Worm (Caenorhabditis elegans): ENCODE data around the gene F15E6.3.

F15E6.3 gene

DNA sequence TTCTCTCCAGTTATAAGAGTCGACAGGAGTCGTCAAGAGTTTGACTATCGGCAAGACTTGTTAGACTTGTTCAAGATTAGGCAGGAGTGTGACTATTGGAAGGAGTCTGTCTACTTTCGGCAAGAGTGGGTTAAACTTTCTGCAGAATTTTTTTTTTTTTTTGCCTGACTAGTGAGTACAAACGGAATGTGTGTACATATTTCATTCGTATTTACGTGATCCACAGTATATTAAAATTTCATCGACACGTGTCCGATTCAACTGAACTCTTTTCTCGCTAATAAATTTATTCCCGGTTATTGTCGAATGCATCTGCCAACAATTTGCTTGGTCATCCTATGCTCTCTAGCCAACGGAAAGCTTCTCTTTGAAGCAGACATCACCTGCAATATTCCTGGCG is 22.5 kb upstream of the F15E6.3 start, which contains the start of gene F36A4.1:
Gene F36A4.1 (plus strand): TSS at position 301 of the 400 bp plus-strand sequence.
- no peak for TF ChIP-seq nhr-25 (tag; optimal IDR thresholded peaks at IDR 0.05)
- no peak for TF ChIP-seq nhr-23 (tag; optimal IDR thresholded peaks at IDR 0.05)
- no peak for TF ChIP-seq peb-1 (tag; optimal IDR thresholded peaks at IDR 0.05)
- no peak for TF ChIP-seq elt-3 (tag; optimal IDR thresholded peaks at IDR 0.05)
- no peak for TF ChIP-seq ztf-1 (GFP tag; conservative IDR thresholded peaks at IDR 0.05)
- TF ChIP-seq crh-2 (tag; optimal IDR thresholded peaks at IDR 0.05) = no peak
- no peak for TF ChIP-seq gmeb-1 (tag; optimal IDR thresholded peaks at IDR 0.05)
- no peak for TF ChIP-seq lsy-2 (tag; optimal IDR thresholded peaks at IDR 0.05)
- no peak for TF ChIP-seq alr-1 (tag; optimal IDR thresholded peaks at IDR 0.05)
- no peak for TF ChIP-seq sma-3 (GFP tag; optimal IDR thresholded peaks at IDR 0.05)
- no peak for TF ChIP-seq nhr-21 (tag; optimal IDR thresholded peaks at IDR 0.05)
- TF ChIP-seq unc-39 (tag; optimal IDR thresholded peaks at IDR 0.05) = no peak
- no peak for TF ChIP-seq ceh-82 (tag; optimal IDR thresholded peaks at IDR 0.05)
- TF ChIP-seq nhr-77 (tag; optimal IDR thresholded peaks at IDR 0.05) = no peak

DNA sequence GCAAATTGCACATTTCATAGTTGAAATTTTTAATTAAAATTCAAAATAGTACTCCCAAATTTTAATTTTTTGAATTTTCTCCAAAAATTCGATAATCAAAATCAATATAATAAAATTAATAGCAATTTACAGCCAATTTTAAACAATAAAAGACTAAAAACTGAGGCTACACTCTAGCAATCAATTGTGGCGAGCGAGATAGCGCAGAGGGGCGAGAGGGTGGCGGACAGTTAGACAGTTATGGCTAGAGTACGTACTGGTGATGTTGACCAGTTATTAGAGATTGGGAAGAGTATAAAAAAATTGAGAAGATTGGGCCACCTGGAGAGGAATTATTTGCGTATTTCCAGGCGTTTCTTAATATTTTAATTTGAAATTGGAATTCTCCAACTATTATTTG is 17.0 kb upstream of the F15E6.3 start, which contains the start of gene nhr-78:
Gene nhr-78 (minus strand): TSS at position 182 of the 400 bp plus-strand sequence.
- TF ChIP-seq sma-3 (GFP tag; optimal IDR thresholded peaks at IDR 0.05) (peak; percentile 15), C34F6.9 (tag; optimal IDR thresholded peaks at IDR 0.05) (peak; percentile 14), F13H6.1 (tag; optimal IDR thresholded peaks at IDR 0.05) (peak; percentile 37), peb-1 (tag; optimal IDR thresholded peaks at IDR 0.05) (no peak), elt-1 (tag; optimal IDR thresholded peaks at IDR 0.05) (no peak), sma-9 (GFP tag; optimal IDR thresholded peaks at IDR 0.05) (peak; percentile 5), sma-9 (tag; optimal IDR thresholded peaks at IDR 0.05) (no peak), gmeb-1 (tag; optimal IDR thresholded peaks at IDR 0.05) (peak; percentile 40)

DNA sequence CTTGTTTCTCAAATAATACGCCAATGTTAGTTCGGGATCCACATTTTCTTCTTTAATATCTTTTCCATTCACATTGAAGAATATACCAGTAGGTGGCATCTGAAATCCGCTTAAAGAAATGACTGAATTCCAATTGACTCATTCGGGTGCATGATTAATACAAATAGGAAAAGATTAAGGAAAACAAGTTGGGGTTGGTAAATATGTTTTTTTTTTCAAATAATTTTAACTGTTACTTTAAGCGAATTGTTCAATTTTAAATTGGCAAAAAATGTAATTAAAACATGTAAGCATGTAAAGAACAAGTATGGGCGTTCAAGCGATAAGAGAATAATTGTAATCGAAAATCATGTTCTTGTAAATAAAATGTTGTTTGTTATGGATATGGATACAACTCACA is 10.7 kb upstream of the F15E6.3 start, which contains the start of gene F15E6.6:
Gene F15E6.6 (minus strand): TSS at position 101 of the 400 bp plus-strand sequence.
- TF ChIP-seq Y55F3AM.14 (GFP tag; optimal IDR thresholded peaks at IDR 0.05) (no peak), nhr-23 (tag; optimal IDR thresholded peaks at IDR 0.05) (no peak), blmp-1 (tag; optimal IDR thresholded peaks at IDR 0.05; ENCODE audit: insufficient read depth) (no peak), ztf-4 (tag; optimal IDR thresholded peaks at IDR 0.05) (no peak), sma-3 (GFP tag; optimal IDR thresholded peaks at IDR 0.05) (no peak), C34F6.9 (tag; optimal IDR thresholded peaks at IDR 0.05) (no peak), snpc-4 (tag; optimal IDR thresholded peaks at IDR 0.05) (no peak), sem-4 (tag; optimal IDR thresholded peaks at IDR 0.05) (no peak), ceh-82 (tag; optimal IDR thresholded peaks at IDR 0.05) (no peak), fos-1 (tag; optimal IDR thresholded peaks at IDR 0.05) (no peak), nhr-11 (tag; optimal IDR thresholded peaks at IDR 0.05) (no peak), R02D3.7 (tag; optimal IDR thresholded peaks at IDR 0.05) (no peak), nhr-10 (tag; optimal IDR thresholded peaks at IDR 0.05) (no peak), crh-2 (tag; optimal IDR thresholded peaks at IDR 0.05) (no peak), nhr-21 (tag; optimal IDR thresholded peaks at IDR 0.05) (no peak), nhr-25 (tag; optimal IDR thresholded peaks at IDR 0.05) (no peak), sma-9 (GFP tag; optimal IDR thresholded peaks at IDR 0.05) (no peak), sma-9 (tag; optimal IDR thresholded peaks at IDR 0.05) (no peak), unc-39 (tag; optimal IDR thresholded peaks at IDR 0.05) (no peak)

DNA sequence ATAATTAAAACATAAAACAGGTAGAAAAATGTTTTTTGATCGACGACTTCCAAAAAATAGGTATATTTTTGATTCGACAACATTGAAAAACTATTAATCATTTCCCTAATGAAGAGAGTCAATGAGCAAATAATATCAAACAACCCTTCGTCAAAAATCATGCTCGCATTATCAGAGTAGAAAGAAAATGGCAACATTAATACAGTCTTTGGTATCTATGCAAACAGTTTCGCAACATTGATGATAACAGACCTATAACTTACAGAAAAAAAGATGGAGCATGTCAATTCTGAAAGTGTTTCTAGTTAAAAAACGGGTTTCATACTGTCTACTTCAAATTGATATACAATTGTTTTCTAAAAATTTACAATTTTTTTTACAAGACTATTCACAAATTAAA is 9.7 kb upstream of the F15E6.3 start:
- TF ChIP-seq ztf-1 (GFP tag; conservative IDR thresholded peaks at IDR 0.05) (no peak), skn-1 (tag; optimal IDR thresholded peaks at IDR 0.05) (peak; percentile 8), fos-1 (tag; optimal IDR thresholded peaks at IDR 0.05) (peak; percentile 89), elt-3 (tag; optimal IDR thresholded peaks at IDR 0.05) (no peak), gmeb-1 (tag; optimal IDR thresholded peaks at IDR 0.05) (peak; percentile 13), elt-1 (tag; optimal IDR thresholded peaks at IDR 0.05) (no peak), unc-55 (GFP tag; optimal IDR thresholded peaks at IDR 0.05) (no peak), ztf-11 (tag; optimal IDR thresholded peaks at IDR 0.05) (no peak)

DNA sequence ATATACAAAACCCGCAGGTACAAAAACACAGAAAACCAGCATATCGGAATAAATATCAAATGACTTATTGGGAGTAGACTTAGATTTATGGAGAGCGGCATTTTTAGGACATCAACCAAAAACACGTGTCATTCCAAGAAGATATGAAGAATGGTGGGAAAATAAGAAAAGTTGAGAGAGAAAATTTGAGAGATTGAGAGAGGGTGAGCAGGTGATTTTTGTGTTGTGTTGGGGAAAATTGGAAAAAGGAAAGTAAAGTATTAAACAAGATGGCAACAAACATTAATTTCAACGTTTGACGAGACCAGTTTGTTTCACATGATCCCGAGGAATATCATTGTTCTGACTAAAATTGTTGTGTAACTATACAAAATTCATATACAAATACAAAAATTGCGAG is 6.4 kb upstream of the F15E6.3 start, which contains the start of gene srv-4:
Gene srv-4 (minus strand): TSS at position 101 of the 400 bp plus-strand sequence.
- TF ChIP-seq crh-2 (tag; optimal IDR thresholded peaks at IDR 0.05) = no peak
- no peak for TF ChIP-seq nhr-129 (tag; optimal IDR thresholded peaks at IDR 0.05)
- no peak for TF ChIP-seq ztf-4 (tag; optimal IDR thresholded peaks at IDR 0.05)
- TF ChIP-seq zag-1 (tag; optimal IDR thresholded peaks at IDR 0.05) = no peak
- TF ChIP-seq nhr-10 (tag; optimal IDR thresholded peaks at IDR 0.05) = no peak
- no peak for TF ChIP-seq ceh-16 (tag; optimal IDR thresholded peaks at IDR 0.05)
- TF ChIP-seq nhr-77 (tag; optimal IDR thresholded peaks at IDR 0.05) = no peak
- TF ChIP-seq egl-27 (tag; optimal IDR thresholded peaks at IDR 0.05) = no peak
- no peak for TF ChIP-seq ztf-1 (GFP tag; conservative IDR thresholded peaks at IDR 0.05)
- TF ChIP-seq snpc-4 (tag; optimal IDR thresholded peaks at IDR 0.05) = no peak
- no peak for TF ChIP-seq ZK546.5 (tag; optimal IDR thresholded peaks at IDR 0.05)
- no peak for TF ChIP-seq nhr-21 (tag; optimal IDR thresholded peaks at IDR 0.05)
- TF ChIP-seq mbf-1 (tag; optimal IDR thresholded peaks at IDR 0.05) = no peak
- no peak for TF ChIP-seq nhr-237 (tag; optimal IDR thresholded peaks at IDR 0.05)
- TF ChIP-seq elt-1 (tag; optimal IDR thresholded peaks at IDR 0.05) = no peak
- TF ChIP-seq lin-39 (tag; optimal IDR thresholded peaks at IDR 0.05) = no peak
- no peak for TF ChIP-seq peb-1 (tag; optimal IDR thresholded peaks at IDR 0.05)
- TF ChIP-seq mab-5 (tag; optimal IDR thresholded peaks at IDR 0.05) = no peak
- no peak for TF ChIP-seq lin-11 (tag; optimal IDR thresholded peaks at IDR 0.05)

All from whole organism, L2 larva.